Worm (Caenorhabditis elegans) whole organism, late embryonic: ENCODE data around the gene blos-7.

Experiments used
- K02D7.2 ChIP-seq: sonication (generic microtip); optimal IDR thresholded peaks from 2 replicates; lab custom pipeline; 2017; ENCODE audit warnings: mild to moderate bottlenecking, missing genetic modification characterization, missing compliant biosample characterization
- K09A11.1 ChIP-seq: sonication (generic microtip); optimal IDR thresholded peaks from 2 replicates; lab custom pipeline; 2017; ENCODE audit warnings: antibody characterized with exemption, mild to moderate bottlenecking, missing genetic modification characterization, missing compliant biosample characterization; ENCODE audit not compliant: insufficient read depth
- T23F11.4 ChIP-seq: fragments of 200-800 bp; sonication (Bioruptor generic); optimal IDR thresholded peaks from 2 replicates; lab custom pipeline; 2018; ENCODE audit warnings: mild to moderate bottlenecking, missing genetic modification characterization, missing compliant biosample characterization
- ceh-18 ChIP-seq: sonication (generic microtip); optimal IDR thresholded peaks from 2 replicates; lab custom pipeline; 2016; ENCODE audit warnings: missing genetic modification characterization, missing compliant biosample characterization
- ceh-19 ChIP-seq: fragments of 200-800 bp; sonication (Bioruptor generic); optimal IDR thresholded peaks from 2 replicates; lab custom pipeline; 2018; ENCODE audit warnings: mild to moderate bottlenecking, missing genetic modification characterization, missing compliant biosample characterization
- ceh-22 ChIP-seq: sonication (generic microtip); optimal IDR thresholded peaks from 2 replicates; lab custom pipeline; 2017; ENCODE audit warnings: missing biosample characterization, missing genetic modification characterization
- ceh-24 ChIP-seq: sonication (generic microtip); optimal IDR thresholded peaks from 2 replicates; lab custom pipeline; 2016; ENCODE audit warnings: mild to moderate bottlenecking, missing genetic modification characterization, missing compliant biosample characterization
- ceh-34 ChIP-seq: sonication (generic microtip); optimal IDR thresholded peaks from 2 replicates; lab custom pipeline; 2016; ENCODE audit warnings: mild to moderate bottlenecking, missing genetic modification characterization, missing compliant biosample characterization
- ceh-45 ChIP-seq: fragments of 200-800 bp; sonication (Bioruptor generic); IDR thresholded peaks from 2 replicates; pipeline ENCODE4 v1.3.6; 2022; ENCODE audit warnings: missing genetic modification reagents, missing genetic modification characterization, missing compliant biosample characterization
- ceh-48 ChIP-seq: sonication (generic microtip); optimal IDR thresholded peaks from 2 replicates; lab custom pipeline; 2016; ENCODE audit warnings: missing genetic modification characterization, inconsistent platforms, missing compliant biosample characterization
- ceh-9 ChIP-seq: sonication (generic microtip); optimal IDR thresholded peaks from 2 replicates; lab custom pipeline; 2016; ENCODE audit warnings: mild to moderate bottlenecking, missing genetic modification characterization, inconsistent platforms, missing compliant biosample characterization
- dmd-4 ChIP-seq: sonication (generic microtip); optimal IDR thresholded peaks from 2 replicates; lab custom pipeline; 2016; ENCODE audit warnings: borderline replicate concordance, missing genetic modification characterization, missing compliant biosample characterization
- dve-1 ChIP-seq: sonication (generic microtip); optimal IDR thresholded peaks from 2 replicates; lab custom pipeline; 2017; ENCODE audit warnings: antibody characterized with exemption, mild to moderate bottlenecking, missing genetic modification characterization, missing compliant biosample characterization
- elt-2 ChIP-seq: sonication (generic microtip); optimal IDR thresholded peaks from 2 replicates; lab custom pipeline; 2016; ENCODE audit warnings: missing genetic modification reagents, missing genetic modification characterization, missing compliant biosample characterization
- elt-4 ChIP-seq: sonication (generic microtip); optimal IDR thresholded peaks from 2 replicates; lab custom pipeline; 2016; ENCODE audit warnings: missing genetic modification characterization, missing compliant biosample characterization
- fax-1 ChIP-seq: sonication (generic microtip); optimal IDR thresholded peaks from 2 replicates; lab custom pipeline; 2016; ENCODE audit warnings: missing genotype, missing genetic modification characterization, missing compliant biosample characterization
- fkh-10 ChIP-seq: fragments of 150-350 bp; optimal IDR thresholded peaks from 2 replicates; lab custom pipeline; 2014; ENCODE audit warnings: missing biosample characterization, missing genetic modification reagents, missing genetic modification characterization
- hlh-13 ChIP-seq: fragments of 200-800 bp; sonication (Bioruptor generic); optimal IDR thresholded peaks from 2 replicates; lab custom pipeline; 2018; ENCODE audit warnings: mild to moderate bottlenecking, missing genetic modification characterization, missing compliant biosample characterization
- hlh-15 ChIP-seq: sonication (generic microtip); optimal IDR thresholded peaks from 2 replicates; lab custom pipeline; 2016; ENCODE audit warnings: missing genetic modification characterization, missing compliant biosample characterization
- hlh-30 ChIP-seq: sonication (generic microtip); optimal IDR thresholded peaks from 2 replicates; lab custom pipeline; 2017; ENCODE audit warnings: antibody characterized with exemption, missing genetic modification characterization, missing compliant biosample characterization; ENCODE audit not compliant: insufficient read depth
- hlh-8 ChIP-seq: sonication (generic microtip); optimal IDR thresholded peaks from 2 replicates; lab custom pipeline; 2016; ENCODE audit warnings: missing genotype, missing genetic modification characterization, missing compliant biosample characterization
- lim-6 ChIP-seq: sonication (generic microtip); optimal IDR thresholded peaks from 2 replicates; lab custom pipeline; 2016; ENCODE audit warnings: missing genetic modification characterization, missing compliant biosample characterization
- mec-3 ChIP-seq: sonication (generic microtip); optimal IDR thresholded peaks from 2 replicates; lab custom pipeline; 2016; ENCODE audit warnings: borderline replicate concordance, missing genetic modification characterization, missing compliant biosample characterization
- nfya-1 ChIP-seq: sonication (generic microtip); optimal IDR thresholded peaks from 2 replicates; lab custom pipeline; 2017; ENCODE audit warnings: missing genetic modification characterization, mild to moderate bottlenecking, missing compliant biosample characterization, antibody characterized with exemption, moderate library complexity
- nhr-11 ChIP-seq: fragments of 150-350 bp; optimal IDR thresholded peaks from 2 replicates; lab custom pipeline; 2014; ENCODE audit warnings: missing biosample characterization, missing genetic modification characterization
- nhr-232 ChIP-seq: sonication (generic microtip); optimal IDR thresholded peaks from 2 replicates; lab custom pipeline; 2016; ENCODE audit warnings: missing genetic modification characterization, missing compliant biosample characterization
- pax-1 ChIP-seq: fragments of 150-350 bp; optimal IDR thresholded peaks from 2 replicates; lab custom pipeline; 2014; ENCODE audit warnings: missing biosample characterization, missing genetic modification characterization
- pha-4 ChIP-seq: fragments of 150-350 bp; optimal IDR thresholded peaks from 2 replicates; lab custom pipeline; 2018; ENCODE audit warnings: missing biosample characterization, missing genetic modification reagents, missing genetic modification characterization
- pqm-1 ChIP-seq: sonication (generic microtip); optimal IDR thresholded peaks from 2 replicates; lab custom pipeline; 2016; ENCODE audit warnings: missing genetic modification characterization, missing compliant biosample characterization
- ref-2 ChIP-seq: sonication (generic microtip); optimal IDR thresholded peaks from 2 replicates; lab custom pipeline; 2016; ENCODE audit warnings: missing genetic modification characterization, missing compliant biosample characterization
- sox-2 ChIP-seq: fragments of 200-800 bp; sonication (Bioruptor generic); IDR thresholded peaks from 2 replicates; pipeline ENCODE4 v1.3.6; 2022; ENCODE audit warnings: missing genetic modification reagents, missing genetic modification characterization, missing compliant biosample characterization
- tbx-2 ChIP-seq: sonication (generic microtip); optimal IDR thresholded peaks from 2 replicates; lab custom pipeline; 2016; ENCODE audit warnings: missing genetic modification characterization, missing compliant biosample characterization
- tbx-7 ChIP-seq: sonication (generic microtip); optimal IDR thresholded peaks from 2 replicates; lab custom pipeline; 2016; ENCODE audit warnings: missing genotype, missing genetic modification characterization, missing compliant biosample characterization
- unc-3 ChIP-seq, 2 experiments: fragments of 200-800 bp in 1 of 2; sonication (Bioruptor generic) in 1 of 2; sonication (generic microtip) in 1 of 2; conservative IDR thresholded peaks in 1 of 2; optimal IDR thresholded peaks in 1 of 2; 2 replicates each; pipeline versions ENCODE4 v1.3.6 to Lab custom; 2016 to 2022; ENCODE audit warnings: missing compliant biosample characterization in 2 of 2, missing genetic modification characterization in 2 of 2, missing genetic modification reagents in 1 of 2
- unc-42 ChIP-seq: sonication (generic microtip); optimal IDR thresholded peaks from 2 replicates; lab custom pipeline; 2016; ENCODE audit warnings: missing genotype, missing genetic modification characterization, missing compliant biosample characterization
- unc-55 ChIP-seq: sonication (generic microtip); optimal IDR thresholded peaks from 2 replicates; lab custom pipeline; 2017; ENCODE audit warnings: missing biosample characterization, missing genetic modification reagents, missing genetic modification characterization
- unc-86 ChIP-seq: sonication (generic microtip); optimal IDR thresholded peaks from 2 replicates; lab custom pipeline; 2016; ENCODE audit warnings: missing genetic modification characterization, missing compliant biosample characterization
- zip-5 ChIP-seq: sonication (generic microtip); optimal IDR thresholded peaks from 2 replicates; lab custom pipeline; 2016; ENCODE audit warnings: missing genetic modification characterization, missing compliant biosample characterization
- ztf-16 ChIP-seq: sonication (generic microtip); optimal IDR thresholded peaks from 2 replicates; lab custom pipeline; 2017; ENCODE audit warnings: missing genetic modification characterization, missing compliant biosample characterization

Gene blos-7

DNA sequence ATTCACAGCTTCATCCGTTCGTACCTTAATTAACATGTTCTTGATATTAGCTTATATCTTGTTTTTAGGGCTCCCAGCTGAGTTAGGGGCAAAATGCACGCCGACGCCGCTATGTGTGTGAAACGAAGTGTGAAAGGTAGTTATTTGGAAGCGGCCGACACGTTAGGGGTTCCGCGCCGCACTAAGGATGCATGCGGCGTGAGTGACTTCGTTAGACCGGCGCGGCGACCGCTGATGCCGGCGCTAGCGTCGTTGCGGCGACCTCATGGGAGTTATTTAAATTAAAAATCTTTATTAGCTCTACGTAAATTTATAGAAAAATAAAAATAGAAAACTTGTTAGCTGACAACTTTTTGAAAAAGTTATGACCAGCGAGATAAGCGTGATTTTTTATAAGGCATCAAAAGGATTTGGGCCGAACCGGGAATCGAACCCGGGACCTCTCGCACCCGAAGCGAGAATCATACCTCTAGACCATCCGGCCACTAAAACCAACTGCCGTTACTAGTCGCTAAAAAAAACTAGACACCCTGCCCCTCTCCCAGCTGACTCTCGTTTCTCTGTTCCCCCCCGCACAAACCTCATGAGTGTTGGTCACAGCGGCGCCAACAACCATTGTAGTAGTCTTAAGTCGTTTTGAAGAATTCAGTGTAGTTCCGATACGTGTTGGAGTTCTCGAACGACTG lies 30.8 kb downstream of the blos-7 start (continued):
- TF ChIP-seq nfya-1 (tag; lab: Kevin White, UChicago) (no peak), ceh-18 (tag; lab: Kevin White, UChicago) (peak; percentile 37), fkh-10 (GFP tag; lab: Kevin White, UChicago) (no peak), ceh-24 (tag; lab: Kevin White, UChicago) (no peak), hlh-15 (no peak), tbx-7 (tag; lab: Kevin White, UChicago) (no peak), hlh-8 (no peak), elt-2 (tag; lab: Kevin White, UChicago) (peak; percentile 36), dve-1 (tag; lab: Kevin White, UChicago) (no peak), lim-6 (no peak), ceh-9 (tag; lab: Kevin White, UChicago) (no peak), dmd-4 (tag; lab: Kevin White, UChicago) (no peak), pax-1 (tag; lab: Kevin White, UChicago) (no peak), hlh-13 (GFP tag; lab: Kevin White, UChicago) (peak; percentile 4), K09A11.1 (tag; lab: Kevin White, UChicago) (peak; percentile 39), ceh-45 (GFP tag; lab: Robert Waterston, UW) (0 out of 2 replicates have a peak, but pooled peaks have one; percentile 32), ceh-22 (tag; lab: Kevin White, UChicago) (no peak), ref-2 (tag; lab: Kevin White, UChicago) (no peak), pha-4 (no peak), ceh-34 (tag; lab: Kevin White, UChicago) (peak; percentile 28), ceh-19 (GFP tag; lab: Kevin White, UChicago) (no peak), T23F11.4 (GFP tag; lab: Kevin White, UChicago) (peak; percentile 37), ceh-48 (tag; lab: Kevin White, UChicago) (peak; percentile 40), unc-3 (GFP tag; conservative IDR thresholded peaks at IDR 0.05; lab: Robert Waterston, UW) (peak; percentile 58; the same call in 1 of the 2 replicates), unc-3 (tag; optimal IDR thresholded peaks at IDR 0.05; lab: Kevin White, UChicago) (peak; percentile 37), elt-4 (no peak), nhr-232 (tag; lab: Kevin White, UChicago) (peak; percentile 63), K02D7.2 (tag; lab: Kevin White, UChicago) (peak; percentile 20), ztf-16 (peak; percentile 38)

DNA sequence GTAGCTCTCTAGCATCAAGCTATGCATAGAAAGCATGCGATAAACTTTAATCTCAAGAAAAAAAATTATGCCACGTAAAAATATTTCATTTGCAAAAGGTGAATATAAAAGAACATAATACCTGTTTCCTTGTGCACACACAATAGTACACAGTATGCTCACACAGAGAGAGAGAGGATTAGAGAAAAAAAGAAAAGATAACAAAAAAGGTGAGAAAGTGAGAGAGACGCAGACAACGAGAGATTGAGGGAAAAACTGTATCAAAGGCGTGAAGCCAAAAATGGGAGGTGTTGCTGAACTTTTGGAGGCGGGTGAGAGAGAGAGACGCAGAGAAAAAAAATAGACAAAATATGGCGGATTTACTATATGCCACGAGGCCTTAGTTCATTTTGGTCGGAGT lies 34.4 kb downstream of the blos-7 start:
- TF ChIP-seq hlh-15 (no peak), fax-1 (tag; lab: Kevin White, UChicago) (no peak), tbx-2 (tag; lab: Kevin White, UChicago) (peak; percentile 26), elt-2 (tag; lab: Kevin White, UChicago) (peak; percentile 38), pqm-1 (tag; lab: Kevin White, UChicago) (peak; percentile 6)

DNA sequence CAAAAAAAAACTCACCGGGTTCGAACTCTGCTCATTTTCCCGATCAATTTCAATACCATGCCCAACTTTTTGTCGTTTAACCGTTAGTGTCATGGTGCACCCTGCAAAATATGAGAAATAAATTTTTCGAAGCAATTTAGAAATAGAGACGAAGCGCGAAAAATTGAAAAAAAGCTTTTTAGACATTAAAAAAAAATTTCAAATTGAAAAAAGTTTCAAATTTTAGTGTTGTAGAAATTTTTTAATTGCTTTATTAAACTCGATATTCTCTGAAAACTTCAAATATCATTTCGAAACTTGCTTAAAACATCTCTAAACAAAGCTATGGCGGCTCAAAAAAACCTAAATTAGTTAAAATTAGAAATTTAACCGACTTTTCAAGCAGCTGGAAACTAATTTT lies 35.2 kb downstream of the blos-7 start, which contains the start of gene nstp-6:
Gene nstp-6 (minus strand): TSS at position 101 of the 400 bp plus-strand sequence.
- TF ChIP-seq unc-86 (tag; lab: Kevin White, UChicago) (no peak), ceh-45 (GFP tag; lab: Robert Waterston, UW) (no peak), zip-5 (tag; lab: Kevin White, UChicago) (no peak), K09A11.1 (tag; lab: Kevin White, UChicago) (no peak), mec-3 (tag; lab: Kevin White, UChicago) (no peak), ceh-9 (tag; lab: Kevin White, UChicago) (no peak), ceh-18 (tag; lab: Kevin White, UChicago) (no peak), ref-2 (tag; lab: Kevin White, UChicago) (no peak), hlh-30 (tag; lab: Kevin White, UChicago) (no peak), T23F11.4 (GFP tag; lab: Kevin White, UChicago) (no peak), unc-42 (tag; lab: Kevin White, UChicago) (no peak), nhr-11 (tag; lab: Kevin White, UChicago) (no peak), unc-55 (GFP tag; lab: Kevin White, UChicago) (no peak), fax-1 (tag; lab: Kevin White, UChicago) (no peak), sox-2 (no peak)
